Worm (Caenorhabditis elegans) whole organism, mixed stage, embryonic: ENCODE data around the gene chch-3.

Experiments used
- M03D4.4 ChIP-seq: sonication (generic microtip); optimal IDR thresholded peaks from 2 replicates; lab custom pipeline; 2017; ENCODE audit warnings: mild to moderate bottlenecking, missing genetic modification characterization, missing compliant biosample characterization
- blmp-1 ChIP-seq: fragments of 150-350 bp; optimal IDR thresholded peaks from 2 replicates; lab custom pipeline; 2014; ENCODE audit warnings: missing biosample characterization, missing genetic modification characterization
- ceh-39 ChIP-seq: fragments of 150-350 bp; optimal IDR thresholded peaks from 2 replicates; lab custom pipeline; 2014; ENCODE audit warnings: missing biosample characterization, missing genetic modification characterization
- ceh-83 ChIP-seq: fragments of 200-800 bp; sonication (Bioruptor generic); optimal IDR thresholded peaks from 2 replicates; lab custom pipeline; 2018; ENCODE audit warnings: mild to moderate bottlenecking, missing genetic modification characterization, missing compliant biosample characterization
- ces-1 ChIP-seq: fragments of 150-350 bp; optimal IDR thresholded peaks from 2 replicates; lab custom pipeline; 2014; ENCODE audit warnings: missing biosample characterization, missing genetic modification reagents, missing genetic modification characterization
- elt-1 ChIP-seq: sonication (generic microtip); optimal IDR thresholded peaks from 2 replicates; lab custom pipeline; 2017; ENCODE audit warnings: missing genetic modification characterization, mild to moderate bottlenecking, missing compliant biosample characterization, antibody characterized with exemption, moderate library complexity, borderline replicate concordance; ENCODE audit not compliant: insufficient read depth
- elt-3 ChIP-seq: fragments of 150-350 bp; optimal IDR thresholded peaks from 2 replicates; lab custom pipeline; 2014; ENCODE audit warnings: missing biosample characterization, missing genetic modification characterization
- flh-1 ChIP-seq: fragments of 200-800 bp; sonication (Bioruptor generic); optimal IDR thresholded peaks from 2 replicates; lab custom pipeline; 2018; ENCODE audit warnings: mild to moderate bottlenecking, missing genetic modification characterization, moderate library complexity, missing compliant biosample characterization
- ham-2 ChIP-seq: fragments of 200-800 bp; sonication (Bioruptor generic); optimal IDR thresholded peaks from 2 replicates; lab custom pipeline; 2018; ENCODE audit warnings: mild to moderate bottlenecking, missing genetic modification characterization, missing compliant biosample characterization
- lin-13 ChIP-seq: fragments of 150-350 bp; optimal IDR thresholded peaks from 2 replicates; lab custom pipeline; 2014; ENCODE audit warnings: missing biosample characterization, missing genetic modification characterization
- lin-32 ChIP-seq: fragments of 200-800 bp; sonication (Bioruptor generic); optimal IDR thresholded peaks from 2 replicates; lab custom pipeline; 2018; ENCODE audit warnings: mild to moderate bottlenecking, missing genetic modification characterization, missing compliant biosample characterization
- lsy-2 ChIP-seq: fragments of 150-350 bp; optimal IDR thresholded peaks from 2 replicates; lab custom pipeline; 2014; ENCODE audit warnings: missing biosample characterization, missing genetic modification characterization
- mab-5 ChIP-seq: fragments of 150-350 bp; optimal IDR thresholded peaks from 2 replicates; lab custom pipeline; 2014; ENCODE audit warnings: missing biosample characterization, missing genetic modification characterization
- mep-1 ChIP-seq: fragments of 150-350 bp; optimal IDR thresholded peaks from 2 replicates; lab custom pipeline; 2017; ENCODE audit warnings: missing biosample characterization, missing genetic modification reagents, missing genetic modification characterization, inconsistent platforms
- mls-2 ChIP-seq: sonication (generic microtip); optimal IDR thresholded peaks from 2 replicates; lab custom pipeline; 2016; ENCODE audit warnings: mild to moderate bottlenecking, missing genetic modification characterization, moderate library complexity, missing compliant biosample characterization
- nhr-28 ChIP-seq: fragments of 150-350 bp; optimal IDR thresholded peaks from 2 replicates; lab custom pipeline; 2014; ENCODE audit warnings: missing biosample characterization, missing genetic modification characterization
- nhr-76 ChIP-seq: sonication (generic microtip); optimal IDR thresholded peaks from 2 replicates; lab custom pipeline; 2017; ENCODE audit warnings: missing biosample characterization, missing genetic modification characterization
- pha-4 ChIP-seq: fragments of 150-350 bp; optimal IDR thresholded peaks from 2 replicates; lab custom pipeline; 2018; ENCODE audit warnings: missing biosample characterization, missing genetic modification reagents, missing genetic modification characterization
- sem-2 ChIP-seq: fragments of 200-800 bp; sonication (Bioruptor generic); optimal IDR thresholded peaks from 2 replicates; lab custom pipeline; 2018; ENCODE audit warnings: mild to moderate bottlenecking, missing genetic modification characterization, missing compliant biosample characterization
- snpc-4 ChIP-seq: fragments of 150-350 bp; optimal IDR thresholded peaks from 2 replicates; lab custom pipeline; 2014; ENCODE audit warnings: missing biosample characterization, missing genetic modification characterization
- tbx-8 ChIP-seq: fragments of 200-800 bp; sonication (Bioruptor generic); optimal IDR thresholded peaks from 2 replicates; lab custom pipeline; 2018; ENCODE audit warnings: mild to moderate bottlenecking, missing genetic modification characterization, moderate library complexity, missing compliant biosample characterization
- unc-120 ChIP-seq: sonication (generic microtip); optimal IDR thresholded peaks from 2 replicates; lab custom pipeline; 2017; ENCODE audit warnings: missing genetic modification characterization, missing compliant biosample characterization; ENCODE audit not compliant: poor library complexity, severe bottlenecking
- unc-39 ChIP-seq: fragments of 150-350 bp; optimal IDR thresholded peaks from 2 replicates; lab custom pipeline; 2014; ENCODE audit warnings: missing biosample characterization, missing genetic modification characterization
- unc-62 ChIP-seq: fragments of 150-350 bp; optimal IDR thresholded peaks from 2 replicates; lab custom pipeline; 2014; ENCODE audit warnings: missing biosample characterization, missing genetic modification reagents, missing genetic modification characterization
- zip-8 ChIP-seq: fragments of 150-350 bp; optimal IDR thresholded peaks from 2 replicates; lab custom pipeline; 2014; ENCODE audit warnings: missing biosample characterization, missing genetic modification characterization
- ztf-11 ChIP-seq: fragments of 150-350 bp; optimal IDR thresholded peaks from 2 replicates; lab custom pipeline; 2014; ENCODE audit warnings: missing biosample characterization, missing genetic modification characterization

chch-3 gene

DNA sequence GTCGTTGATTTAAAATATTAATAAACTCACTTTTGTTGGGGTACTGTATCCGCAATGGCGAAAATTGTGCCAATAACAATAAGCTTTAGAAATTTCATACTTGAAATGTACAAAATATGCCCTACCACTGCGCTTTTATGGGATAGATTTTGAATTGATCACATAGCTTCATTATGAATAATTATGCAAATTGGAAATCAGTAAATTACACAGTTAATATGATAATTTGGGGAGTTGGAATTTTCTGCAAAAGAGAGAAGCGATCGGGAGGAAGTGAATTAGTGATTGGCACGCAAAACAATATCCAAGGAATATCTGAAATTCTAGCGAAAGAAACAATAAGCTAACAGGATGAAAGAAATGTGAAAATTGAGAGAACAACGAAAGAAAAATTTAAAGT, 9.3 kb downstream of the chch-3 start, which contains the start of gene M176.10:
TSS of gene M176.10 (minus strand) at position 101 of the 400 bp plus-strand sequence.
- TF ChIP-seq lsy-2 (tag; lab: Kevin White, UChicago) (no peak), elt-1 (no peak), ceh-39 (tag; lab: Kevin White, UChicago) (no peak)

DNA sequence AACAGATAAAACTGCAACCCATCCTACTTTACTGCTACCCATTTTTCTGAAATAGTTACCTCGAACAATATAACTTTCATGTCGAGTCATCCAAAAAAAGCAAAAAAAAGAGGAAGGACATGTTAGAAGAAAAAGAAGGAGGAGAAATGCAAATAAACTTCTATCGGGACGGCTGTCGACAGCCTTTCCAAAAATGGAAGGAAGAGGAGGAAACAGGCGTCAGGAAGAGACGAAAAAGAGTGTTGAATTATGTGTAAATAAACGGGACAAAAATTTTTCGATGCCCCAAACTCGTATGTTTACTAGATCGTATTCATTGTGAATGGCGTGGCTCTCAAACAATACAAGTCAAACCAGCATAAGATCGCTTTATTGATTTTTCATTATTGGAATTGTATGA, 10.8 kb downstream of the chch-3 start, which contains the start of gene M176.5:
TSS of gene M176.5 (minus strand) at position 101 of the 400 bp plus-strand sequence.
- TF ChIP-seq ztf-11 (tag; lab: Kevin White, UChicago) = no peak
- no peak for TF ChIP-seq ces-1 (GFP tag; lab: Kevin White, UChicago)
- TF ChIP-seq sem-2 = no peak
- no peak for TF ChIP-seq flh-1 (GFP tag; lab: Kevin White, UChicago)
- TF ChIP-seq lin-13 (tag; lab: Kevin White, UChicago) = no peak

DNA sequence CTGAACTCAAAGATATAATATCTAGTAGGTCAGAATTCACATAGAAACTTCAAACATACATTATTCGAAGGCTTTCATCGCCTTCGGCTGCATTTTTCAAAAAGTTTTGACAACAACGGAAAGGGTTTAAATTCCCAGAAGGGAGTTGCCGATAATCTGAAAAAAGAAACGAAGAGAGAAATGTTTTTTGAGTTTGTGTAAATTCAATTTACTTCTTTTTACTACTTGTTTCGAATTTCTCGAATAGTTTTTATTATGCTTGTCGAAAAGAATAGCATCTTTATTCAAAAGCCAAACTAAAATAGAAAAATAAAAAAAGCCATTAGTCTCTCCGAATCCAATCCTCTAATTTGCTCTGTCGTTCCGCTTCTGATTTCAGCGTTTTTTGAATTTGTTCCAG, 14.3 kb downstream of the chch-3 start:
- TF ChIP-seq lin-32 (GFP tag; lab: Kevin White, UChicago) = no peak
- peak; percentile 27 for TF ChIP-seq ces-1 (GFP tag; lab: Kevin White, UChicago)
- no peak for TF ChIP-seq blmp-1 (tag; lab: Kevin White, UChicago)
- no peak for TF ChIP-seq nhr-76
- no peak for TF ChIP-seq snpc-4 (tag; lab: Kevin White, UChicago)
- TF ChIP-seq elt-3 (tag; lab: Kevin White, UChicago) = no peak
- TF ChIP-seq, all 35 proteins: peak for 1

DNA sequence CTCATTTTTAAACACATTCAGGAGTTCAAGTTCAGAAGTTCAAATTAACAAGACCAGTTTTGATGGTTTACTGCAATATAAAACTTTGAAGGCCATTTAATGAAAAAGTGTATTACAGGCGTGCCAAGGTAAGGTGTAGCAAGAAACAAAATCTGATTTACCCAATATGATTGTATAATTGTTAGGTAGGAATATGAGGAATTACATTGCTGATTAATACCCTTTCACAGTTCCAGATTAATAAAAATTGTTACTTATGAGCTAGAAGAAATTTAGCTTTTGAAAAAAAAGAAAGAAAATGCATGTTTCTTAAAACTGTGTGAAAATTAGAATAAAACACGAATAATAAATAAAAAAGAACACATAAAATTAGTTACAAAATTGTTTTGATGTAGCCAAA, 16.8 kb downstream of the chch-3 start, which contains the start of gene kin-15:
TSS of gene kin-15 (minus strand) at position 101 of the 400 bp plus-strand sequence.
- no peak for TF ChIP-seq mls-2
- TF ChIP-seq ham-2 (GFP tag; lab: Kevin White, UChicago) = no peak
- no peak for TF ChIP-seq mab-5
- no peak for TF ChIP-seq flh-1 (GFP tag; lab: Kevin White, UChicago)
- no peak for TF ChIP-seq elt-1
- TF ChIP-seq ceh-39 (tag; lab: Kevin White, UChicago) = no peak
- TF ChIP-seq nhr-28 (tag; lab: Kevin White, UChicago) = no peak
- no peak for TF ChIP-seq unc-39 (tag; lab: Kevin White, UChicago)
- TF ChIP-seq tbx-8 (GFP tag; lab: Kevin White, UChicago) = no peak
- TF ChIP-seq ceh-83 (GFP tag; lab: Kevin White, UChicago) = no peak
- no peak for TF ChIP-seq M03D4.4
- TF ChIP-seq lin-32 (GFP tag; lab: Kevin White, UChicago) = no peak

DNA sequence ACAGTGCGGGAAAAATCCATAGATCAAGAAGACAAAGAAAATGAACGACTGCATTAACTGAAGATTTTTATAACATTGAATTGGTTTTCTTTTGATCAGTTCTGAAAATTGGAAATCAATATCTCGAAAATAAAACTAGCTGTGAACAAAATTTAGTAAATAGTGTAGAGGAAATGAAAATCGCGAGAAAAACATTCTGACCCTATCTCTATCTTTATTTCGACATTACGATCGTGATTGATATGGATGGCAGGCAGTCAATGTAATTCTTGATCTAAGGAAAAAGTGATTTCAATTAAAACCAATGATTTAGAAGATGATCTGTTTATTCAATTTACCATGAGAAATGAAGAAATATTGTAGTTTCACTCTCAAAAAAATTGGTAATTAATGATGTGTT, 19.2 kb downstream of the chch-3 start, which contains the start of gene kin-16:
TSS of gene kin-16 (minus strand) at position 101 of the 400 bp plus-strand sequence.
- TF ChIP-seq ceh-39 (tag; lab: Kevin White, UChicago) (no peak), tbx-8 (GFP tag; lab: Kevin White, UChicago) (no peak), snpc-4 (tag; lab: Kevin White, UChicago) (no peak), nhr-76 (no peak), ces-1 (GFP tag; lab: Kevin White, UChicago) (no peak), mep-1 (tag; lab: Kevin White, UChicago) (no peak), unc-39 (tag; lab: Kevin White, UChicago) (no peak), nhr-28 (tag; lab: Kevin White, UChicago) (no peak), unc-62 (GFP tag; lab: Kevin White, UChicago) (no peak), ham-2 (GFP tag; lab: Kevin White, UChicago) (no peak), mls-2 (no peak), ceh-83 (GFP tag; lab: Kevin White, UChicago) (no peak), blmp-1 (tag; lab: Kevin White, UChicago) (no peak), elt-3 (tag; lab: Kevin White, UChicago) (no peak)
- TF ChIP-seq, all 35 proteins: peak for 0

DNA sequence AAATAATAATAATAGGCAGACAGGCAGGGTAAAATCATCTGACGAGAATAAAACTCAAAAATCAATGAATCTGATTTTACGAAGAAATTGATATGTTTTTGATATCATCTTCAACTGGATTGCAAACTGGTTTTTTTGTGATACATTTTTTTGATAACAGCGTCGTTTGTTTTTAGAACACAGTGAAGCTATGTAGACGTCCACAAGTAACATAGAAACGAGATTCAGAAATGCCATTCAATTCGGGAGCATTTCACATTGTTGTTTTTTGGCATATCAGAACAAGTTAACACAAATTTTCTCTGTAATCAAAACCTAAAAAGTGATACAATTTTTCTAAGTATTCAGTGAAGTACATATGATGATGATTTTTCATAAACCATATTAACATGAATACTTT, 21.4 kb downstream of the chch-3 start, which contains the start of gene chil-13:
TSS of gene chil-13 (minus strand) at position 101 of the 400 bp plus-strand sequence.
- TF ChIP-seq unc-120 (tag; lab: Kevin White, UChicago) = no peak
- TF ChIP-seq ham-2 (GFP tag; lab: Kevin White, UChicago) = no peak
- no peak for TF ChIP-seq M03D4.4
- TF ChIP-seq mls-2 = no peak
- TF ChIP-seq nhr-28 (tag; lab: Kevin White, UChicago) = no peak
- no peak for TF ChIP-seq snpc-4 (tag; lab: Kevin White, UChicago)
- TF ChIP-seq ceh-83 (GFP tag; lab: Kevin White, UChicago) = no peak
- TF ChIP-seq tbx-8 (GFP tag; lab: Kevin White, UChicago) = no peak
- no peak for TF ChIP-seq zip-8 (tag; lab: Kevin White, UChicago)
- no peak for TF ChIP-seq unc-39 (tag; lab: Kevin White, UChicago)
- TF ChIP-seq pha-4 (tag; lab: Kevin White, UChicago) = no peak
- TF ChIP-seq, all 35 proteins: peak for 0
